Worm (Caenorhabditis elegans) whole organism, early embryonic: ENCODE data around the gene clec-35.

Source experiments
- B0310.2 ChIP-seq: sonication (generic microtip); optimal IDR thresholded peaks from 2 replicates; lab custom pipeline; 2016; ENCODE audit warnings: mild to moderate bottlenecking, missing genetic modification characterization, missing compliant biosample characterization
- F13C5.2 ChIP-seq: sonication (generic microtip); optimal IDR thresholded peaks from 2 replicates; lab custom pipeline; 2017; ENCODE audit warnings: mild to moderate bottlenecking, missing genetic modification characterization, inconsistent platforms, missing compliant biosample characterization
- aly-1 ChIP-seq: sonication (generic microtip); optimal IDR thresholded peaks from 2 replicates; lab custom pipeline; 2016; ENCODE audit warnings: missing genetic modification characterization, missing compliant biosample characterization
- ama-1 ChIP-seq: fragments of 150-350 bp; optimal IDR thresholded peaks from 2 replicates; lab custom pipeline; 2014
- ceh-13 ChIP-seq: fragments of 200-800 bp; sonication (Bioruptor generic); optimal IDR thresholded peaks from 2 replicates; lab custom pipeline; 2018; ENCODE audit warnings: mild to moderate bottlenecking, missing genetic modification characterization, missing compliant biosample characterization
- ceh-36 ChIP-seq: sonication (generic microtip); optimal IDR thresholded peaks from 2 replicates; lab custom pipeline; 2016; ENCODE audit warnings: missing genetic modification characterization, inconsistent platforms, missing compliant biosample characterization
- ets-7 ChIP-seq: sonication (generic microtip); optimal IDR thresholded peaks from 2 replicates; lab custom pipeline; 2016; ENCODE audit warnings: missing genotype, missing genetic modification characterization, missing compliant biosample characterization
- flt-1 ChIP-seq: fragments of 200-800 bp; sonication (Bioruptor generic); IDR thresholded peaks from 2 replicates; pipeline ENCODE4 v1.3.6; 2022; ENCODE audit warnings: missing genetic modification characterization, missing compliant biosample characterization
- hmbx-1 ChIP-seq: sonication (generic microtip); optimal IDR thresholded peaks from 2 replicates; lab custom pipeline; 2016; ENCODE audit warnings: mild to moderate bottlenecking, missing genetic modification characterization, missing compliant biosample characterization
- hmg-4 ChIP-seq: fragments of 200-800 bp; sonication (Bioruptor generic); optimal IDR thresholded peaks from 2 replicates; lab custom pipeline; 2018; ENCODE audit warnings: mild to moderate bottlenecking, missing genetic modification characterization, missing compliant biosample characterization
- hnd-1 ChIP-seq: sonication (generic microtip); optimal IDR thresholded peaks from 2 replicates; lab custom pipeline; 2016; ENCODE audit warnings: missing genetic modification characterization, missing compliant biosample characterization
- pes-1 ChIP-seq: fragments of 200-800 bp; sonication (Bioruptor generic); IDR thresholded peaks from 2 replicates; pipeline ENCODE4 v1.3.6; 2022; ENCODE audit warnings: missing genetic modification reagents, missing genetic modification characterization, missing compliant biosample characterization
- scrt-1 ChIP-seq: fragments of 200-800 bp; sonication (Bioruptor generic); IDR thresholded peaks from 2 replicates; pipeline ENCODE4 v1.3.6; 2022; ENCODE audit warnings: missing genetic modification characterization, missing compliant biosample characterization
- sea-1 ChIP-seq: fragments of 200-800 bp; sonication (Bioruptor generic); conservative IDR thresholded peaks from 2 replicates; pipeline ENCODE4 v1.3.6; 2022; ENCODE audit warnings: missing genetic modification characterization, missing compliant biosample characterization
- tbx-11 ChIP-seq: fragments of 200-800 bp; sonication (Bioruptor generic); IDR thresholded peaks from 2 replicates; pipeline ENCODE4 v1.3.6; 2022; ENCODE audit warnings: missing genetic modification characterization, missing compliant biosample characterization
- tbx-37 ChIP-seq: fragments of 200-800 bp; sonication (Bioruptor generic); conservative IDR thresholded peaks from 2 replicates; pipeline ENCODE4 v1.3.6; 2022; ENCODE audit warnings: missing genetic modification reagents, missing genetic modification characterization, missing compliant biosample characterization
- tra-4 ChIP-seq: sonication (generic microtip); optimal IDR thresholded peaks from 2 replicates; lab custom pipeline; 2017; ENCODE audit warnings: missing genetic modification characterization, missing compliant biosample characterization

The clec-35 gene

DNA sequence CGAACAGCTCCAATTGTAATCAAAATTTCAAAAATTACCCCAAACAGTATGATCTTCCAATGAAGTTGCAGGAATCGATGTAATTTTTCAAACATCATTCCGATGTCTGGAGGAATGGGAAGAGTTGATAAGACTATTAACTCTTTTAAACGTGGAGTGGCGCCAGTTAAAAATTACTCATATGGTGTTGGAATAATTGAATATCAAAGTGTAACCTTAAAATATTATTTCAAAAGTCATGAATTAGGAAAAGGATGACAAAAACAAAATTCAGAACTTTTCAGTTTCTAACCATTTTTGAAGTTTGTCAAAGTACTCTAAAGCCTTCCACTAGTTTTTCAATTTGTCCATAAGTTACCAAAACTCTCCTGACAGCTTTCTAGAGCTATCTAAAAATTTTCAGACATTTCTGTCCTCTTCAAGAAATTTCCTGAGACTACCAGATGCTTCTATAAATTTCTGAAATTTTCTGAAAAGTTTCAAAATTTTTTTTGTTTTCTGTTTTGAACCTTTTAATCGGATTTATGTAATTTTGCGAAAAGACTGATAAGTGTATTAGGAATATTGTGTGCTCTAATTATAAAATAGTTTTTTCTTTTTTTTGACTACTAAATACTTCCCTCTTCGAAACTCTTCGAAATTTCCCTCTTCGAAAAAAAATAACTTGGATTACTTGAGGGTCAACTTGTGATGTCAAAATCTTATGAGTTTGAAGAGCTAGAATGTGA, at the start of gene clec-35, which contains the start of gene clec-27:
clec-35 (minus strand) TSS at position 101 of the 728 bp plus-strand sequence.
clec-27 (plus strand) TSS at position 678 of the 728 bp plus-strand sequence.
- TF ChIP-seq aly-1 = no peak
- TF ChIP-seq ama-1 = no peak
- TF ChIP-seq hmg-4 = no peak
- TF ChIP-seq hmbx-1 = no peak
- TF ChIP-seq tra-4 (tag; lab: Kevin White, UChicago) = no peak
- no peak for TF ChIP-seq B0310.2
- no peak for TF ChIP-seq tbx-37 (GFP tag; lab: Robert Waterston, UW)
- no peak for TF ChIP-seq ceh-13 (GFP tag; lab: Kevin White, UChicago)
- TF ChIP-seq sea-1 (GFP tag; lab: Robert Waterston, UW) = no peak
- no peak for TF ChIP-seq scrt-1 (GFP tag; lab: Robert Waterston, UW)
- no peak for TF ChIP-seq tbx-11 (GFP tag; lab: Robert Waterston, UW)

ce11 chrV:16902726-16903125, 48.9 kb upstream of the clec-35 start, which contains the start of gene srd-68:
TSS of gene srd-68 (minus strand) at chrV:16902826.
- no peak for TF ChIP-seq B0310.2
- no peak for TF ChIP-seq scrt-1 (GFP tag; lab: Robert Waterston, UW)

DNA sequence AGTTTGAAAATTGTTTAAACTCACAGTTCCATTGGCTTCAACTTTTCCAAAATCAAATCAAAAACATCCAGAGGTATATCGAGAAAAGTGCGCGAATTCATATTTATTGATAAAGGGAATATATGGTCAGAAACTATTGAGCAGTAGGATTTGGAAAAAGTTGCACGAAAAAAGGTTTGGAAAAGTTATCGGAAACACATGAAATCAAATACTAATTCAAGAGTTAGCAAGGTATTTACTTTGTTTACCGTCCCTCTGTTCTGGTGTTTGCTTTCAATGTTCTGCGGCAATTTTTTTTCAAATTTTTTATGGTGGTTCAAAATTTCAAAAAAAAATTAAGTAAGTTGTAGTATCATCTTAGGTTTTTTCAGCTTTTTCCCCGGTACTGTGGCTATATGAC, 45.5 kb upstream of the clec-35 start, which contains the start of gene fbxa-45:
fbxa-45 (minus strand) TSS at position 101 of the 400 bp plus-strand sequence.
- TF ChIP-seq sea-1 (GFP tag; lab: Robert Waterston, UW) (no peak), hmbx-1 (no peak), scrt-1 (GFP tag; lab: Robert Waterston, UW) (no peak), tbx-37 (GFP tag; lab: Robert Waterston, UW) (no peak), hmg-4 (no peak), B0310.2 (no peak), F13C5.2 (no peak), ceh-36 (no peak), pes-1 (GFP tag; lab: Robert Waterston, UW) (no peak), aly-1 (no peak), hnd-1 (tag; lab: Kevin White, UChicago) (no peak), tbx-11 (GFP tag; lab: Robert Waterston, UW) (no peak), ets-7 (tag; lab: Kevin White, UChicago) (no peak), tra-4 (tag; lab: Kevin White, UChicago) (no peak), flt-1 (GFP tag; lab: Robert Waterston, UW) (no peak), ceh-13 (GFP tag; lab: Kevin White, UChicago) (no peak), ama-1 (no peak)

ce11 chrV:16893440-16893839, 39.6 kb upstream of the clec-35 start, which contains the start of gene F09C6.15:
TSS of gene F09C6.15 (plus strand) at chrV:16893740.
- TF ChIP-seq F13C5.2 (no peak), ceh-13 (GFP tag; lab: Kevin White, UChicago) (no peak), tbx-37 (GFP tag; lab: Robert Waterston, UW) (no peak), hnd-1 (tag; lab: Kevin White, UChicago) (no peak), scrt-1 (GFP tag; lab: Robert Waterston, UW) (no peak), B0310.2 (no peak), ets-7 (tag; lab: Kevin White, UChicago) (no peak), tbx-11 (GFP tag; lab: Robert Waterston, UW) (no peak), pes-1 (GFP tag; lab: Robert Waterston, UW) (no peak), aly-1 (no peak)

DNA sequence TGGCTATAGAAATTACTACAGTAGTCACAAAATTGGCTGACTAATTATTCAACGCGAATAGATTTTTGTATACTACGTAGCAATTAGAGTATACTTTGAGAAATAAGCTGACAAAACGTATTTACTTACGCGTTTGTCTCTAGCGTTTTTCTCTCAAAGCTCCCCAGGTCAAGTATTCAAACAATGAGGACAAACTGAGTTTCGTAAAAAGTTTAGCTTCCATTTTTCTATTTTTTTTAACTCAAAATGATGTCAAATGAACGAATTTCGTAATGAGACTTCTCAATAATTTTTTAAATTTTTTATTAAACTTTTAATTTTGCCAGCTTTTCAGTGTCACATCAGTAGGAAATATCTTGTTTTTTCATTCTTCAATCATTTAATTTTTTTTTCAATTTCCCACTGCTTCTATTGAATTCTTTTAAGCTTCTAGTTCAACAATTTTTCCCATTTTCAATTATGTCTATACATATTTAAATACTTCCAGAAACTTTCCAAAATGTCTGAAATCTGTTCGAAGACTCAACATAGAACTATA, 35.0 kb upstream of the clec-35 start, which contains the start of the genes ifas-2 and fbxa-44:
ifas-2 (minus strand) TSS at position 101 of the 538 bp plus-strand sequence.
fbxa-44 (plus strand) TSS at position 488 of the 538 bp plus-strand sequence.
- no peak for TF ChIP-seq ets-7 (tag; lab: Kevin White, UChicago)
- no peak for TF ChIP-seq tbx-11 (GFP tag; lab: Robert Waterston, UW)
- no peak for TF ChIP-seq scrt-1 (GFP tag; lab: Robert Waterston, UW)
- no peak for TF ChIP-seq hmbx-1
- TF ChIP-seq tra-4 (tag; lab: Kevin White, UChicago) = no peak
- no peak for TF ChIP-seq sea-1 (GFP tag; lab: Robert Waterston, UW)
- no peak for TF ChIP-seq pes-1 (GFP tag; lab: Robert Waterston, UW)
- no peak for TF ChIP-seq hmg-4
- no peak for TF ChIP-seq ama-1
- no peak for TF ChIP-seq hnd-1 (tag; lab: Kevin White, UChicago)
- TF ChIP-seq aly-1 = no peak
- TF ChIP-seq F13C5.2 = no peak
- TF ChIP-seq flt-1 (GFP tag; lab: Robert Waterston, UW) = no peak
- TF ChIP-seq ceh-36 = no peak

ce11 chrV:16884744-16885143, 30.9 kb upstream of the clec-35 start, which contains the start of gene F09C6.13:
TSS of gene F09C6.13 (plus strand) at chrV:16885044.
- no peak for TF ChIP-seq aly-1

ce11 chrV:16882260-16882918, 28.5 kb upstream of the clec-35 start, which contains the start of the genes F09C6.11 and F09C6.12:
TSS of gene F09C6.11 (minus strand) at chrV:16882310.
TSS of gene F09C6.12 (plus strand) at chrV:16882868.
- TF ChIP-seq tbx-11 (GFP tag; lab: Robert Waterston, UW) (no peak), tra-4 (tag; lab: Kevin White, UChicago) (no peak), hmg-4 (no peak), ama-1 (no peak), scrt-1 (GFP tag; lab: Robert Waterston, UW) (no peak), sea-1 (GFP tag; lab: Robert Waterston, UW) (no peak), ceh-36 (no peak), ets-7 (tag; lab: Kevin White, UChicago) (no peak), flt-1 (GFP tag; lab: Robert Waterston, UW) (no peak), tbx-37 (GFP tag; lab: Robert Waterston, UW) (no peak), ceh-13 (GFP tag; lab: Kevin White, UChicago) (no peak), pes-1 (GFP tag; lab: Robert Waterston, UW) (no peak), hnd-1 (tag; lab: Kevin White, UChicago) (no peak), B0310.2 (no peak), F13C5.2 (no peak)
